Worm (Caenorhabditis elegans) whole organism, young adult: ENCODE measurements around the gene F40F9.10.

Experiments used
- ama-1 ChIP-seq, 3 experiments: fragments of 150-350 bp in 1 of 3; sonication (generic microtip) in 2 of 3; optimal IDR thresholded peaks; 2 replicates each; lab custom pipeline; 2014 to 2018; ENCODE audit warnings: missing biosample characterization in 2 of 3, missing genetic modification characterization in 2 of 3, missing genetic modification reagents in 2 of 3
- cebp-2 ChIP-seq: fragments of 200-800 bp; sonication (Bioruptor generic); IDR thresholded peaks from 2 replicates; pipeline ENCODE4 v1.3.6; 2022; ENCODE audit warnings: missing genetic modification characterization, missing compliant biosample characterization
- egl-18 ChIP-seq: fragments of 200-800 bp; sonication (Bioruptor generic); IDR thresholded peaks from 2 replicates; pipeline ENCODE4 v1.3.6; 2022; ENCODE audit warnings: missing genetic modification reagents, missing genetic modification characterization, missing compliant biosample characterization
- lag-1 ChIP-seq: fragments of 200-800 bp; sonication (Bioruptor generic); IDR thresholded peaks from 2 replicates; pipeline ENCODE4 v1.3.6; 2022; ENCODE audit warnings: missing genetic modification reagents, missing genetic modification characterization, missing compliant biosample characterization
- lin-35 ChIP-seq, 3 experiments: fragments of 150-350 bp in 2 of 3; sonication (generic microtip) in 1 of 3; optimal IDR thresholded peaks; 2 replicates each; lab custom pipeline; 2014 to 2018; ENCODE audit warnings: missing biosample characterization in 3 of 3, missing genetic modification characterization in 3 of 3, missing genetic modification reagents in 3 of 3
- nfya-1 ChIP-seq: sonication (generic microtip); optimal IDR thresholded peaks from 2 replicates; lab custom pipeline; 2017; ENCODE audit warnings: antibody characterized with exemption, missing compliant biosample characterization, missing genetic modification characterization, borderline replicate concordance; ENCODE audit not compliant: insufficient read depth
- sdz-38 ChIP-seq: sonication (generic microtip); optimal IDR thresholded peaks from 2 replicates; lab custom pipeline; 2016; ENCODE audit warnings: missing genotype, missing genetic modification characterization, missing compliant biosample characterization

- TF ChIP-seq cebp-2 (GFP tag; lab: Robert Waterston, UW) (no peak), nfya-1 (tag; lab: Kevin White, UChicago) (no peak), ama-1 (optimal IDR thresholded peaks at IDR 0.05; lab: Kevin White, UChicago) (no peak), ama-1 (GFP tag; optimal IDR thresholded peaks at IDR 0.05; lab: Kevin White, UChicago) (no peak), sdz-38 (no peak), egl-18 (GFP tag; lab: Robert Waterston, UW) (no peak), lag-1 (GFP tag; lab: Robert Waterston, UW) (no peak), lin-35 (GFP tag; optimal IDR thresholded peaks at IDR 0.05; lab: Kevin White, UChicago) (no peak)
Observed at ce11 chrV:9724021-9724671, 10.7 kb upstream of the F40F9.10 start, which contains the start of gene slcr-46.3.
